Worm (Caenorhabditis elegans): ENCODE measurements around the gene W06G6.10.

DNA sequence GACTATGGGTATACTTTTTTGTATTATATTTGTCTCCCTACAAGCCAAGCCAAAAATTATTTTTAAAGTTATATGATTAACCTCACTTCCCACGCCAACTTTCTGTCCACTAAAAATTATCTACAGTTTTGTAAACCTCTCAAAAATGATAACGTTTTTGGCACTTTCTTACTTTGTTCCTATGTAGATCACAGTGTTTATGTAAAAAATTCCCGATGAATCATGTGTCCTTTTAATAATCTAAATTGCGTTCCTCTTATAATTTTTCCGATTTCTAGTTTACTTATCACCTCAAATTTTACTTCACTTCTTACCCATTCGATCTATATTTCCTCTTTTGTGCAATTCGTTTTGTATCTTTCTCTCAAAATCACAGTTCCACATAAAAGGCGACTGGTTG, 42.7 kb downstream of the W06G6.10 start:
- no peak for TF ChIP-seq elt-1 (tag; optimal IDR thresholded peaks at IDR 0.05; ENCODE audit: borderline replicate concordance, insufficient read depth)
- no peak for TF ChIP-seq mab-5 (tag; optimal IDR thresholded peaks at IDR 0.05)
- TF ChIP-seq ztf-11 (tag; optimal IDR thresholded peaks at IDR 0.05), result no peak
- TF ChIP-seq ces-1 (GFP tag; optimal IDR thresholded peaks at IDR 0.05), result no peak
- TF ChIP-seq unc-62 (GFP tag; optimal IDR thresholded peaks at IDR 0.05), result no peak
- no peak for TF ChIP-seq flh-1 (GFP tag; optimal IDR thresholded peaks at IDR 0.05)
- no peak for TF ChIP-seq nhr-237 (tag; optimal IDR thresholded peaks at IDR 0.05)
- TF ChIP-seq unc-39 (tag; optimal IDR thresholded peaks at IDR 0.05), result no peak
